Worm (Caenorhabditis elegans) whole organism, L1 larva: ENCODE results near the gene pmt-2.

ENCODE experiments used
- C04F5.9 ChIP-seq: sonication (generic microtip); optimal IDR thresholded peaks from 2 replicates; lab custom pipeline; 2016; ENCODE audit warnings: missing genetic modification characterization, missing compliant biosample characterization
- C16A3.4 ChIP-seq: fragments of 150-350 bp; optimal IDR thresholded peaks from 2 replicates; lab custom pipeline; 2014; ENCODE audit warnings: missing biosample characterization, missing genetic modification characterization
- C34B4.2 ChIP-seq: sonication (generic microtip); optimal IDR thresholded peaks from 2 replicates; lab custom pipeline; 2017; ENCODE audit warnings: mild to moderate bottlenecking, missing genetic modification characterization, missing compliant biosample characterization
- alr-1 ChIP-seq: fragments of 200-800 bp; sonication (Bioruptor generic); optimal IDR thresholded peaks from 2 replicates; lab custom pipeline; 2018; ENCODE audit warnings: borderline replicate concordance, mild to moderate bottlenecking, missing genetic modification characterization, missing compliant biosample characterization
- aly-2 ChIP-seq: fragments of 150-350 bp; optimal IDR thresholded peaks from 2 replicates; lab custom pipeline; 2014; ENCODE audit warnings: missing biosample characterization, missing genetic modification characterization
- ama-1 ChIP-seq: fragments of 150-350 bp; optimal IDR thresholded peaks from 2 replicates; lab custom pipeline; 2014
- blmp-1 ChIP-seq: fragments of 150-350 bp; optimal IDR thresholded peaks from 2 replicates; lab custom pipeline; 2014; ENCODE audit warnings: missing biosample characterization, missing genetic modification characterization
- ceh-63 ChIP-seq: fragments of 200-800 bp; sonication (Bioruptor generic); optimal IDR thresholded peaks from 2 replicates; lab custom pipeline; 2018; ENCODE audit warnings: mild to moderate bottlenecking, missing genetic modification characterization, missing compliant biosample characterization
- ceh-8 ChIP-seq: fragments of 200-800 bp; sonication (Bioruptor generic); optimal IDR thresholded peaks from 2 replicates; lab custom pipeline; 2018; ENCODE audit warnings: mild to moderate bottlenecking, missing genetic modification characterization, moderate library complexity, missing compliant biosample characterization
- ceh-82 ChIP-seq, 3 experiments: fragments of 150-350 bp in 1 of 3; sonication (generic microtip) in 2 of 3; optimal IDR thresholded peaks; 2 replicates each; lab custom pipeline; 2014 to 2017; ENCODE audit warnings: missing biosample characterization in 3 of 3, missing genetic modification characterization in 3 of 3
- ceh-90 ChIP-seq: sonication (generic microtip); optimal IDR thresholded peaks from 2 replicates; lab custom pipeline; 2016; ENCODE audit warnings: missing genetic modification characterization, missing compliant biosample characterization
- dsc-1 ChIP-seq: sonication (generic microtip); optimal IDR thresholded peaks from 2 replicates; lab custom pipeline; 2016; ENCODE audit warnings: mild to moderate bottlenecking, missing genetic modification characterization, missing compliant biosample characterization
- efl-1 ChIP-seq, 4 experiments: fragments of 150-350 bp; optimal IDR thresholded peaks in 3 of 4; peaks in 1 of 4; 1 replicate in 1 of 4; 2 replicates in 3 of 4; lab custom pipeline; 2014; ENCODE audit warnings: missing biosample characterization in 2 of 4, missing genetic modification characterization in 2 of 4, missing genetic modification reagents in 2 of 4
- egl-27 ChIP-seq, 2 experiments: fragments of 150-350 bp in 1 of 2; sonication (generic microtip); optimal IDR thresholded peaks; 3 replicates each; lab custom pipeline; 2017 to 2018; ENCODE audit warnings: missing biosample characterization in 2 of 2, missing genetic modification characterization in 2 of 2, missing genetic modification reagents in 2 of 2
- elt-2 ChIP-seq: sonication (generic microtip); optimal IDR thresholded peaks from 2 replicates; lab custom pipeline; 2016; ENCODE audit warnings: missing genetic modification characterization, mild to moderate bottlenecking, inconsistent platforms, missing compliant biosample characterization, missing genetic modification reagents
- ets-5 ChIP-seq: fragments of 200-800 bp; sonication (Bioruptor generic); IDR thresholded peaks from 2 replicates; pipeline ENCODE4 v1.3.6; 2022; ENCODE audit warnings: missing genetic modification characterization, missing compliant biosample characterization
- fkh-4 ChIP-seq: sonication (generic microtip); optimal IDR thresholded peaks from 2 replicates; lab custom pipeline; 2016; ENCODE audit warnings: missing compliant biosample characterization, missing genetic modification characterization, borderline replicate concordance
- fos-1 ChIP-seq: fragments of 150-350 bp; optimal IDR thresholded peaks from 2 replicates; lab custom pipeline; 2014; ENCODE audit warnings: missing biosample characterization, missing genetic modification characterization
- grh-1 ChIP-seq: fragments of 200-800 bp; sonication (Bioruptor generic); IDR thresholded peaks from 2 replicates; pipeline ENCODE4 v1.3.6; 2022; ENCODE audit warnings: missing genetic modification reagents, missing genetic modification characterization, missing compliant biosample characterization
- hlh-17 ChIP-seq: fragments of 200-800 bp; sonication (Bioruptor generic); optimal IDR thresholded peaks from 2 replicates; lab custom pipeline; 2018; ENCODE audit warnings: missing genetic modification characterization, mild to moderate bottlenecking, missing compliant biosample characterization, moderate library complexity, borderline replicate concordance
- hlh-4 ChIP-seq: sonication (generic microtip); optimal IDR thresholded peaks from 2 replicates; lab custom pipeline; 2016; ENCODE audit warnings: mild to moderate bottlenecking, missing genetic modification characterization, missing compliant biosample characterization
- lin-13 ChIP-seq: fragments of 150-350 bp; optimal IDR thresholded peaks from 2 replicates; lab custom pipeline; 2014; ENCODE audit warnings: missing biosample characterization, missing genetic modification reagents, missing genetic modification characterization
- lin-14 ChIP-seq: fragments of 200-800 bp; sonication (Bioruptor generic); optimal IDR thresholded peaks from 2 replicates; lab custom pipeline; 2018; ENCODE audit warnings: mild to moderate bottlenecking, missing genetic modification characterization, moderate library complexity, missing compliant biosample characterization
- lin-15B ChIP-seq: fragments of 150-350 bp; sonication (generic microtip); optimal IDR thresholded peaks from 3 replicates; lab custom pipeline; 2014; ENCODE audit warnings: missing biosample characterization, missing genetic modification characterization
- lin-35 ChIP-seq, 2 experiments: fragments of 150-350 bp; optimal IDR thresholded peaks; 2 replicates each; lab custom pipeline; 2014; ENCODE audit warnings: missing biosample characterization in 2 of 2, missing genetic modification characterization in 2 of 2, missing genetic modification reagents in 2 of 2
- lin-39 ChIP-seq: fragments of 150-350 bp; optimal IDR thresholded peaks from 2 replicates; lab custom pipeline; 2014; ENCODE audit warnings: missing biosample characterization, missing genetic modification reagents, missing genetic modification characterization
- lir-3 ChIP-seq: sonication (generic microtip); optimal IDR thresholded peaks from 2 replicates; lab custom pipeline; 2016; ENCODE audit warnings: mild to moderate bottlenecking, missing genetic modification characterization, moderate library complexity, missing compliant biosample characterization; ENCODE audit not compliant: poor library complexity
- lsy-2 ChIP-seq, 2 experiments: fragments of 150-350 bp; optimal IDR thresholded peaks; 2 replicates each; lab custom pipeline; 2014; ENCODE audit warnings: missing biosample characterization in 2 of 2, missing genetic modification characterization in 2 of 2
- mep-1 ChIP-seq: fragments of 150-350 bp; optimal IDR thresholded peaks from 2 replicates; lab custom pipeline; 2014; ENCODE audit warnings: missing biosample characterization, missing genetic modification characterization
- nhr-11 ChIP-seq: fragments of 150-350 bp; optimal IDR thresholded peaks from 2 replicates; lab custom pipeline; 2014; ENCODE audit warnings: missing biosample characterization, missing genetic modification characterization
- nhr-12 ChIP-seq: sonication (generic microtip); optimal IDR thresholded peaks from 2 replicates; lab custom pipeline; 2017; ENCODE audit warnings: missing biosample characterization, missing genetic modification characterization
- nhr-20 ChIP-seq: sonication (generic microtip); optimal IDR thresholded peaks from 2 replicates; lab custom pipeline; 2016; ENCODE audit warnings: mild to moderate bottlenecking, missing genetic modification characterization, missing compliant biosample characterization
- nhr-28 ChIP-seq: fragments of 150-350 bp; optimal IDR thresholded peaks from 2 replicates; lab custom pipeline; 2014; ENCODE audit warnings: missing biosample characterization, missing genetic modification characterization
- nhr-47 ChIP-seq: sonication (generic microtip); optimal IDR thresholded peaks from 2 replicates; lab custom pipeline; 2016; ENCODE audit warnings: mild to moderate bottlenecking, missing genetic modification characterization, moderate library complexity, missing compliant biosample characterization
- nhr-71 ChIP-seq: sonication (generic microtip); optimal IDR thresholded peaks from 2 replicates; lab custom pipeline; 2016; ENCODE audit warnings: mild to moderate bottlenecking, missing genetic modification characterization, moderate library complexity, missing compliant biosample characterization
- nhr-84 ChIP-seq: sonication (generic microtip); optimal IDR thresholded peaks from 2 replicates; lab custom pipeline; 2017; ENCODE audit warnings: missing biosample characterization, missing genetic modification characterization
- pag-3 ChIP-seq: sonication (generic microtip); optimal IDR thresholded peaks from 2 replicates; lab custom pipeline; 2017; ENCODE audit warnings: missing genetic modification characterization, mild to moderate bottlenecking, missing compliant biosample characterization, antibody characterized with exemption, borderline replicate concordance; ENCODE audit not compliant: insufficient read depth
- pax-3 ChIP-seq: fragments of 200-800 bp; sonication (Bioruptor generic); optimal IDR thresholded peaks from 2 replicates; lab custom pipeline; 2018; ENCODE audit warnings: mild to moderate bottlenecking, missing genetic modification characterization, moderate library complexity, missing compliant biosample characterization
- pqm-1 ChIP-seq: sonication (generic microtip); optimal IDR thresholded peaks from 3 replicates; lab custom pipeline; 2017; ENCODE audit warnings: missing biosample characterization, missing genetic modification characterization
- rnt-1 ChIP-seq: sonication (generic microtip); optimal IDR thresholded peaks from 2 replicates; lab custom pipeline; 2016; ENCODE audit warnings: mild to moderate bottlenecking, missing genetic modification characterization, moderate library complexity, missing compliant biosample characterization
- skn-1 ChIP-seq: fragments of 150-350 bp; optimal IDR thresholded peaks from 2 replicates; lab custom pipeline; 2014; ENCODE audit warnings: missing biosample characterization, missing genetic modification characterization
- snpc-4 ChIP-seq: fragments of 150-350 bp; optimal IDR thresholded peaks from 2 replicates; lab custom pipeline; 2014; ENCODE audit warnings: missing biosample characterization, missing genetic modification characterization
- snu-23 ChIP-seq: sonication (generic microtip); optimal IDR thresholded peaks from 2 replicates; lab custom pipeline; 2016; ENCODE audit warnings: missing genetic modification characterization, missing compliant biosample characterization
- sox-4 ChIP-seq: sonication (generic microtip); optimal IDR thresholded peaks from 2 replicates; lab custom pipeline; 2016; ENCODE audit warnings: missing genetic modification characterization, missing compliant biosample characterization
- sptf-1 ChIP-seq: fragments of 150-350 bp; optimal IDR thresholded peaks from 2 replicates; lab custom pipeline; 2014; ENCODE audit warnings: missing biosample characterization, missing genetic modification characterization
- sup-37 ChIP-seq: fragments of 200-800 bp; sonication (Bioruptor generic); optimal IDR thresholded peaks from 2 replicates; lab custom pipeline; 2018; ENCODE audit warnings: mild to moderate bottlenecking, missing genetic modification characterization, missing compliant biosample characterization
- swsn-7 ChIP-seq: sonication (generic microtip); optimal IDR thresholded peaks from 2 replicates; lab custom pipeline; 2016; ENCODE audit warnings: missing genetic modification characterization, missing compliant biosample characterization
- tbx-2 ChIP-seq: sonication (generic microtip); optimal IDR thresholded peaks from 2 replicates; lab custom pipeline; 2016; ENCODE audit warnings: missing genetic modification characterization, missing compliant biosample characterization
- tlp-1 ChIP-seq: fragments of 150-350 bp; optimal IDR thresholded peaks from 2 replicates; lab custom pipeline; 2014; ENCODE audit warnings: missing biosample characterization, missing genetic modification characterization
- unc-130 ChIP-seq: fragments of 150-350 bp; optimal IDR thresholded peaks from 2 replicates; lab custom pipeline; 2017; ENCODE audit warnings: missing biosample characterization, missing genetic modification characterization, inconsistent platforms
- unc-86 ChIP-seq: sonication (generic microtip); optimal IDR thresholded peaks from 2 replicates; lab custom pipeline; 2016; ENCODE audit warnings: missing genetic modification characterization, missing compliant biosample characterization
- unc-98 ChIP-seq: fragments of 200-800 bp; sonication (Bioruptor generic); IDR thresholded peaks from 2 replicates; pipeline ENCODE4 v1.3.6; 2022; ENCODE audit warnings: missing genetic modification characterization, missing compliant biosample characterization
- zip-4 ChIP-seq: fragments of 200-800 bp; sonication (Bioruptor generic); optimal IDR thresholded peaks from 2 replicates; lab custom pipeline; 2018; ENCODE audit warnings: mild to moderate bottlenecking, missing genetic modification characterization, moderate library complexity, missing compliant biosample characterization

Gene pmt-2

ce11 chrV:4628517-4628930 lies at the start of gene pmt-2:
Gene pmt-2 (plus strand): TSS chrV:4628580.
- TF ChIP-seq ceh-63 (no peak), zip-4 (GFP tag; lab: Kevin White, UChicago) (no peak), lsy-2 (tag; optimal IDR thresholded peaks at IDR 0.05; lab: Kevin White, UChicago) (peak in 1 of 2 experiments; percentile 29), hlh-4 (tag; lab: Kevin White, UChicago) (no peak), unc-98 (no peak), nhr-12 (tag; lab: Kevin White, UChicago) (no peak), nhr-71 (tag; lab: Kevin White, UChicago) (peak; percentile 68), lin-13 (GFP tag; lab: Kevin White, UChicago) (no peak), efl-1 (optimal IDR thresholded peaks at IDR 0.05; lab: Kevin White, UChicago) (no peak), efl-1 (GFP tag; optimal IDR thresholded peaks at IDR 0.05 in 1 of 2; lab: Kevin White, UChicago) (no peak), grh-1 (no peak), lin-14 (GFP tag; lab: Kevin White, UChicago) (peak; percentile 79), pag-3 (tag; lab: Kevin White, UChicago) (no peak), egl-27 (tag; optimal IDR thresholded peaks at IDR 0.05; lab: Kevin White, UChicago) (no peak), unc-130 (tag; lab: Kevin White, UChicago) (no peak), fos-1 (tag; lab: Kevin White, UChicago) (no peak), aly-2 (tag; lab: Kevin White, UChicago) (no peak), hlh-17 (GFP tag; lab: Kevin White, UChicago) (no peak), nhr-47 (tag; lab: Kevin White, UChicago) (peak; percentile 31), skn-1 (tag; lab: Kevin White, UChicago) (no peak), sup-37 (no peak), nhr-28 (tag; lab: Kevin White, UChicago) (no peak), nhr-20 (tag; lab: Kevin White, UChicago) (peak; percentile 67), rnt-1 (tag; lab: Kevin White, UChicago) (peak; percentile 1), ceh-8 (GFP tag; lab: Kevin White, UChicago) (no peak), lir-3 (tag; lab: Kevin White, UChicago) (no peak), ceh-82 (tag; optimal IDR thresholded peaks at IDR 0.05; lab: Kevin White, UChicago) (peak in 1 of 3 experiments; percentile 4), C16A3.4 (tag; lab: Kevin White, UChicago) (no peak), elt-2 (tag; lab: Kevin White, UChicago) (peak; percentile 17), swsn-7 (tag; lab: Kevin White, UChicago) (no peak), alr-1 (tag; lab: Kevin White, UChicago) (no peak), ets-5 (GFP tag; lab: Robert Waterston, UW) (no peak), lin-35 (GFP tag; optimal IDR thresholded peaks at IDR 0.05; lab: Kevin White, UChicago) (peak in 1 of 2 experiments; percentile 5), lin-15B (tag; lab: Kevin White, UChicago) (no peak), C34B4.2 (tag; lab: Kevin White, UChicago) (no peak), unc-86 (tag; lab: Kevin White, UChicago) (no peak), sox-4 (tag; lab: Kevin White, UChicago) (no peak), snu-23 (peak; percentile 54), tbx-2 (no peak), snpc-4 (tag; lab: Kevin White, UChicago) (no peak), dsc-1 (tag; lab: Kevin White, UChicago) (no peak), blmp-1 (tag; lab: Kevin White, UChicago) (peak; percentile 90), ceh-90 (tag; lab: Kevin White, UChicago) (no peak), ama-1 (lab: Kevin White, UChicago) (no peak), lin-39 (tag; lab: Kevin White, UChicago) (no peak), tlp-1 (tag; lab: Kevin White, UChicago) (no peak), sptf-1 (tag; lab: Kevin White, UChicago) (no peak), C04F5.9 (tag; lab: Kevin White, UChicago) (no peak), mep-1 (peak; percentile 20), fkh-4 (no peak), pax-3 (tag; lab: Kevin White, UChicago) (no peak), nhr-11 (tag; lab: Kevin White, UChicago) (no peak), pqm-1 (tag; lab: Kevin White, UChicago) (no peak), nhr-84 (tag; lab: Kevin White, UChicago) (no peak)
